Fruit fly (Drosophila melanogaster): ENCODE results near the gene CG8565.

The CG8565 gene

dm6 chrX:15834594-15835236, 2.9 kb upstream of the CG8565 start (continued):
- TF ChIP-seq CG12659 (GFP tag; optimal IDR thresholded peaks at IDR 0.05): no peak
- no peak for TF ChIP-seq Six4 (GFP tag; optimal IDR thresholded peaks at IDR 0.05)
- TF ChIP-seq Hr51 (GFP tag; optimal IDR thresholded peaks at IDR 0.05): no peak
- no peak for TF ChIP-seq CG15696 (tag; optimal IDR thresholded peaks at IDR 0.05)
- no peak for TF ChIP-seq Ravus (GFP tag; IDR thresholded peaks at IDR 0.05)
- no peak for TF ChIP-seq bsh (GFP tag; optimal IDR thresholded peaks at IDR 0.05)
- no peak for TF ChIP-seq stwl (tag; optimal IDR thresholded peaks at IDR 0.05)
- TF ChIP-seq bigmax (GFP tag; optimal IDR thresholded peaks at IDR 0.05): no peak
- TF ChIP-seq gro (GFP tag; optimal IDR thresholded peaks at IDR 0.05): no peak
- no peak for TF ChIP-seq tna (GFP tag; IDR thresholded peaks at IDR 0.05; ENCODE audit: partially characterized antibody)
- TF ChIP-seq nmo (GFP tag; optimal IDR thresholded peaks at IDR 0.05): no peak
- TF ChIP-seq tio (GFP tag; optimal IDR thresholded peaks at IDR 0.05): no peak
- TF ChIP-seq Fer3 (tag; optimal IDR thresholded peaks at IDR 0.05): no peak
- peak; percentile 81 for TF ChIP-seq kay (GFP tag; optimal IDR thresholded peaks at IDR 0.05)
- no peak for TF ChIP-seq btn (GFP tag; optimal IDR thresholded peaks at IDR 0.05)
- TF ChIP-seq CG6175 (GFP tag; IDR thresholded peaks at IDR 0.05): no peak
- no peak for TF ChIP-seq hkb (optimal IDR thresholded peaks at IDR 0.05)
- no peak for TF ChIP-seq hkb (GFP tag; IDR thresholded peaks at IDR 0.05)
- no peak for TF ChIP-seq CG3726 (GFP tag; IDR thresholded peaks at IDR 0.05)
- TF ChIP-seq prd (optimal IDR thresholded peaks at IDR 0.05): no peak
- no peak for TF ChIP-seq prd (GFP tag; IDR thresholded peaks at IDR 0.05)
- TF ChIP-seq sim (GFP tag; IDR thresholded peaks at IDR 0.05): no peak
- TF ChIP-seq pho (GFP tag; optimal IDR thresholded peaks at IDR 0.05): no peak
- TF ChIP-seq CG10462 (GFP tag; optimal IDR thresholded peaks at IDR 0.05): no peak
- no peak for TF ChIP-seq eve (GFP tag; optimal IDR thresholded peaks at IDR 0.05)
- TF ChIP-seq D19A (tag; optimal IDR thresholded peaks at IDR 0.05): no peak
- no peak for TF ChIP-seq CG2202 (tag; optimal IDR thresholded peaks at IDR 0.05)
- TF ChIP-seq BEAF-32 (GFP tag; optimal IDR thresholded peaks at IDR 0.05): no peak
- no peak for TF ChIP-seq Rfx (GFP tag; IDR thresholded peaks at IDR 0.05)
- no peak for TF ChIP-seq Dip3 (GFP tag; optimal IDR thresholded peaks at IDR 0.05)
- no peak for TF ChIP-seq cato (GFP tag; optimal IDR thresholded peaks at IDR 0.05; ENCODE audit: borderline replicate concordance)
- no peak for TF ChIP-seq croc (GFP tag; conservative IDR thresholded peaks at IDR 0.05)
- TF ChIP-seq dmrt99B (tag; optimal IDR thresholded peaks at IDR 0.05): no peak
- no peak for TF ChIP-seq CG33557 (GFP tag; optimal IDR thresholded peaks at IDR 0.05)
- no peak for TF ChIP-seq Hr78 (GFP tag; optimal IDR thresholded peaks at IDR 0.05)
- TF ChIP-seq gem (tag; optimal IDR thresholded peaks at IDR 0.05): no peak
- TF ChIP-seq lilli (GFP tag; optimal IDR thresholded peaks at IDR 0.05): no peak
- no peak for TF ChIP-seq Dll (GFP tag; IDR thresholded peaks at IDR 0.05; ENCODE audit: partially characterized antibody)
- no peak for TF ChIP-seq CG3163 (GFP tag; optimal IDR thresholded peaks at IDR 0.05)
- TF ChIP-seq ase (GFP tag; IDR thresholded peaks at IDR 0.05): no peak
- no peak for TF ChIP-seq CG42726 (GFP tag; IDR thresholded peaks at IDR 0.05; ENCODE audit: partially characterized antibody)
- TF ChIP-seq CG6689 (GFP tag; IDR thresholded peaks at IDR 0.05): no peak
- no peak for TF ChIP-seq CG18262 (tag; optimal IDR thresholded peaks at IDR 0.05)
- no peak for TF ChIP-seq Tbp (GFP tag; optimal IDR thresholded peaks at IDR 0.05)
- no peak for TF ChIP-seq CG6683 (GFP tag; optimal IDR thresholded peaks at IDR 0.05)
- no peak for TF ChIP-seq H2.0 (GFP tag; IDR thresholded peaks at IDR 0.05)
- peak; percentile 0 for TF ChIP-seq CG15514 (GFP tag; optimal IDR thresholded peaks at IDR 0.05)
- TF ChIP-seq Bgb (GFP tag; IDR thresholded peaks at IDR 0.05; ENCODE audit: partially characterized antibody): no peak
- no peak for TF ChIP-seq Mad (GFP tag; optimal IDR thresholded peaks at IDR 0.05)
- TF ChIP-seq CG15479 (GFP tag; optimal IDR thresholded peaks at IDR 0.05): peak; percentile 17

All from whole organism, embryonic.